Fruit fly (Drosophila melanogaster) whole organism: ENCODE data around the gene cpx.

ENCODE experiments used
- CG8478 ChIP-seq: fragments of >200 bp; optimal IDR thresholded peaks from 2 replicates; lab custom pipeline; 2018; ENCODE audit warnings: inconsistent platforms
- EcR ChIP-seq, 2 experiments: fragments of >200 bp; optimal IDR thresholded peaks; 2 replicates each; lab custom pipeline; 2017; ENCODE audit warnings: missing biosample characterization in 2 of 2, missing genetic modification characterization in 2 of 2, missing genetic modification reagents in 2 of 2
- pan ChIP-seq: fragments of >200 bp; optimal IDR thresholded peaks from 2 replicates; lab custom pipeline; 2017
- psq ChIP-seq: fragments of >200 bp; optimal IDR thresholded peaks from 2 replicates; lab custom pipeline; 2017
- usp ChIP-seq: fragments of >200 bp; optimal IDR thresholded peaks from 2 replicates; lab custom pipeline; 2017; ENCODE audit warnings: missing biosample characterization, missing genetic modification characterization, mixed read lengths

- no peak for TF ChIP-seq CG8478
- no peak for TF ChIP-seq usp (GFP tag; lab: Kevin White, UChicago)
- no peak for TF ChIP-seq psq (lab: Kevin White, UChicago)
- no peak for TF ChIP-seq EcR (GFP tag; optimal IDR thresholded peaks at IDR 0.05; lab: Kevin White, UChicago)
- TF ChIP-seq pan (lab: Kevin White, UChicago), result no peak
Measured at dm6 chr3R:4318589-4318988, 38.6 kb downstream of the cpx start.
